Worm (Caenorhabditis elegans): ENCODE data around the gene cyp-23A1.

Gene cyp-23A1

ce11 chrII:4506552-4507291 lies 5.3 kb upstream of the cyp-23A1 start:
- peak; percentile 20 for TF ChIP-seq W03F9.2 (tag; optimal IDR thresholded peaks at IDR 0.05)
- TF ChIP-seq dao-5 (tag; optimal IDR thresholded peaks at IDR 0.05) = no peak
- TF ChIP-seq him-1 (tag; optimal IDR thresholded peaks at IDR 0.05) = peak; percentile 67

- TF ChIP-seq W03F9.2 (tag; optimal IDR thresholded peaks at IDR 0.05) (no peak), dao-5 (tag; optimal IDR thresholded peaks at IDR 0.05) (no peak), him-1 (tag; optimal IDR thresholded peaks at IDR 0.05) (no peak)
Observed at ce11 chrII:4507669-4508068, 4.3 kb upstream of the cyp-23A1 start.

ce11 chrII:4510684-4511083 lies 1.3 kb upstream of the cyp-23A1 start:
- no peak for TF ChIP-seq him-1 (tag; optimal IDR thresholded peaks at IDR 0.05)
- no peak for TF ChIP-seq W03F9.2 (tag; optimal IDR thresholded peaks at IDR 0.05)

ce11 chrII:4516291-4516690 lies 4.3 kb downstream of the cyp-23A1 start:
- TF ChIP-seq W03F9.2 (tag; optimal IDR thresholded peaks at IDR 0.05) (no peak), dao-5 (tag; optimal IDR thresholded peaks at IDR 0.05) (no peak), him-1 (tag; optimal IDR thresholded peaks at IDR 0.05) (no peak)

- TF ChIP-seq dao-5 (tag; optimal IDR thresholded peaks at IDR 0.05) (no peak), W03F9.2 (tag; optimal IDR thresholded peaks at IDR 0.05) (no peak), him-1 (tag; optimal IDR thresholded peaks at IDR 0.05) (no peak)
Observed at ce11 chrII:4517254-4517653, 5.2 kb downstream of the cyp-23A1 start.

- TF ChIP-seq W03F9.2 (tag; optimal IDR thresholded peaks at IDR 0.05) (no peak), dao-5 (tag; optimal IDR thresholded peaks at IDR 0.05) (no peak), him-1 (tag; optimal IDR thresholded peaks at IDR 0.05) (no peak)
Observed at ce11 chrII:4518300-4518907, 6.4 kb downstream of the cyp-23A1 start, which contains the start of gene hlh-1. Gene hlh-1, plus strand, starts transcription at chrII:4518574.

ce11 chrII:4519976-4520594 lies 8.1 kb downstream of the cyp-23A1 start:
- TF ChIP-seq dao-5 (tag; optimal IDR thresholded peaks at IDR 0.05) = no peak

ce11 chrII:4523122-4523672 lies 11.2 kb downstream of the cyp-23A1 start, which contains the start of the genes B0304.4 and B0304.2:
Gene B0304.4, minus strand, starts transcription at chrII:4523222.
Gene B0304.2, plus strand, starts transcription at chrII:4523622.
- no peak for TF ChIP-seq W03F9.2 (tag; optimal IDR thresholded peaks at IDR 0.05)
- no peak for TF ChIP-seq dao-5 (tag; optimal IDR thresholded peaks at IDR 0.05)

ce11 chrII:4525185-4525584 lies 13.2 kb downstream of the cyp-23A1 start:
- no peak for TF ChIP-seq him-1 (tag; optimal IDR thresholded peaks at IDR 0.05)
- TF ChIP-seq dao-5 (tag; optimal IDR thresholded peaks at IDR 0.05) = no peak
- no peak for TF ChIP-seq W03F9.2 (tag; optimal IDR thresholded peaks at IDR 0.05)

- no peak for TF ChIP-seq him-1 (tag; optimal IDR thresholded peaks at IDR 0.05)
- no peak for TF ChIP-seq W03F9.2 (tag; optimal IDR thresholded peaks at IDR 0.05)
- no peak for TF ChIP-seq dao-5 (tag; optimal IDR thresholded peaks at IDR 0.05)
Observed at ce11 chrII:4527800-4528199, 15.8 kb downstream of the cyp-23A1 start, which contains the start of gene sra-35. Gene sra-35, minus strand, starts transcription at chrII:4527900.

ce11 chrII:4531880-4532279 lies 19.9 kb downstream of the cyp-23A1 start, which contains the start of gene sra-32:
Gene sra-32, minus strand, starts transcription at chrII:4531980.
- TF ChIP-seq W03F9.2 (tag; optimal IDR thresholded peaks at IDR 0.05) (no peak), dao-5 (tag; optimal IDR thresholded peaks at IDR 0.05) (no peak), him-1 (tag; optimal IDR thresholded peaks at IDR 0.05) (no peak)

ce11 chrII:4537141-4537540 lies 25.1 kb downstream of the cyp-23A1 start, which contains the start of gene sra-33:
Gene sra-33, minus strand, starts transcription at chrII:4537241.
- TF ChIP-seq W03F9.2 (tag; optimal IDR thresholded peaks at IDR 0.05) (no peak), dao-5 (tag; optimal IDR thresholded peaks at IDR 0.05) (no peak), him-1 (tag; optimal IDR thresholded peaks at IDR 0.05) (no peak)

ce11 chrII:4540631-4541030 lies 28.6 kb downstream of the cyp-23A1 start, which contains the start of gene sra-36:
Gene sra-36, minus strand, starts transcription at chrII:4540731.
- no peak for TF ChIP-seq him-1 (tag; optimal IDR thresholded peaks at IDR 0.05)
- TF ChIP-seq W03F9.2 (tag; optimal IDR thresholded peaks at IDR 0.05) = no peak
- TF ChIP-seq dao-5 (tag; optimal IDR thresholded peaks at IDR 0.05) = no peak

- TF ChIP-seq him-1 (tag; optimal IDR thresholded peaks at IDR 0.05) (no peak), dao-5 (tag; optimal IDR thresholded peaks at IDR 0.05) (no peak), W03F9.2 (tag; optimal IDR thresholded peaks at IDR 0.05) (no peak)
Observed at ce11 chrII:4543568-4543967, 31.6 kb downstream of the cyp-23A1 start, which contains the start of gene sra-34. Gene sra-34, minus strand, starts transcription at chrII:4543668.
